Worm (Caenorhabditis elegans) whole organism, mixed stage, embryonic: Measurements from ENCODE around the gene erp-44.3.

ENCODE experiments used
- M03D4.4 ChIP-seq: sonication (generic microtip); optimal IDR thresholded peaks from 2 replicates; lab custom pipeline; 2017; ENCODE audit warnings: mild to moderate bottlenecking, missing genetic modification characterization, missing compliant biosample characterization
- ceh-39 ChIP-seq: fragments of 150-350 bp; optimal IDR thresholded peaks from 2 replicates; lab custom pipeline; 2014; ENCODE audit warnings: missing biosample characterization, missing genetic modification characterization
- ceh-43 ChIP-seq: fragments of 200-800 bp; sonication (Bioruptor generic); optimal IDR thresholded peaks from 2 replicates; lab custom pipeline; 2018; ENCODE audit warnings: mild to moderate bottlenecking, missing genetic modification characterization, moderate library complexity, missing compliant biosample characterization
- ceh-83 ChIP-seq: fragments of 200-800 bp; sonication (Bioruptor generic); optimal IDR thresholded peaks from 2 replicates; lab custom pipeline; 2018; ENCODE audit warnings: mild to moderate bottlenecking, missing genetic modification characterization, missing compliant biosample characterization
- ces-1 ChIP-seq: fragments of 150-350 bp; optimal IDR thresholded peaks from 2 replicates; lab custom pipeline; 2014; ENCODE audit warnings: missing biosample characterization, missing genetic modification reagents, missing genetic modification characterization
- cnd-1 ChIP-seq: fragments of 200-800 bp; sonication (Bioruptor generic); optimal IDR thresholded peaks from 2 replicates; lab custom pipeline; 2018; ENCODE audit warnings: mild to moderate bottlenecking, missing genetic modification characterization, missing compliant biosample characterization
- drap-1 ChIP-seq: fragments of 200-800 bp; sonication (Bioruptor generic); optimal IDR thresholded peaks from 3 replicates; lab custom pipeline; 2018; ENCODE audit warnings: mild to moderate bottlenecking, missing genetic modification characterization, missing compliant biosample characterization
- elt-3 ChIP-seq: fragments of 150-350 bp; optimal IDR thresholded peaks from 2 replicates; lab custom pipeline; 2014; ENCODE audit warnings: missing biosample characterization, missing genetic modification characterization
- ham-2 ChIP-seq: fragments of 200-800 bp; sonication (Bioruptor generic); optimal IDR thresholded peaks from 2 replicates; lab custom pipeline; 2018; ENCODE audit warnings: mild to moderate bottlenecking, missing genetic modification characterization, missing compliant biosample characterization
- hlh-1 ChIP-seq: fragments of 150-350 bp; optimal IDR thresholded peaks from 2 replicates; lab custom pipeline; 2014; ENCODE audit warnings: missing biosample characterization, missing genetic modification reagents, missing genetic modification characterization
- lin-13 ChIP-seq: fragments of 150-350 bp; optimal IDR thresholded peaks from 2 replicates; lab custom pipeline; 2014; ENCODE audit warnings: missing biosample characterization, missing genetic modification characterization
- lin-32 ChIP-seq: fragments of 200-800 bp; sonication (Bioruptor generic); optimal IDR thresholded peaks from 2 replicates; lab custom pipeline; 2018; ENCODE audit warnings: mild to moderate bottlenecking, missing genetic modification characterization, missing compliant biosample characterization
- lsy-2 ChIP-seq: fragments of 150-350 bp; optimal IDR thresholded peaks from 2 replicates; lab custom pipeline; 2014; ENCODE audit warnings: missing biosample characterization, missing genetic modification characterization
- mls-2 ChIP-seq: sonication (generic microtip); optimal IDR thresholded peaks from 2 replicates; lab custom pipeline; 2016; ENCODE audit warnings: mild to moderate bottlenecking, missing genetic modification characterization, moderate library complexity, missing compliant biosample characterization
- nhr-2 ChIP-seq: fragments of 150-350 bp; optimal IDR thresholded peaks from 2 replicates; lab custom pipeline; 2014; ENCODE audit warnings: missing biosample characterization, missing genetic modification characterization
- nhr-237 ChIP-seq: fragments of 150-350 bp; optimal IDR thresholded peaks from 2 replicates; lab custom pipeline; 2014; ENCODE audit warnings: missing biosample characterization, missing genetic modification characterization
- nhr-28 ChIP-seq: fragments of 150-350 bp; optimal IDR thresholded peaks from 2 replicates; lab custom pipeline; 2014; ENCODE audit warnings: missing biosample characterization, missing genetic modification characterization
- nhr-76 ChIP-seq: sonication (generic microtip); optimal IDR thresholded peaks from 2 replicates; lab custom pipeline; 2017; ENCODE audit warnings: missing biosample characterization, missing genetic modification characterization
- pha-4 ChIP-seq: fragments of 150-350 bp; optimal IDR thresholded peaks from 2 replicates; lab custom pipeline; 2018; ENCODE audit warnings: missing biosample characterization, missing genetic modification reagents, missing genetic modification characterization
- sem-2 ChIP-seq: fragments of 200-800 bp; sonication (Bioruptor generic); optimal IDR thresholded peaks from 2 replicates; lab custom pipeline; 2018; ENCODE audit warnings: mild to moderate bottlenecking, missing genetic modification characterization, missing compliant biosample characterization
- snpc-4 ChIP-seq: fragments of 150-350 bp; optimal IDR thresholded peaks from 2 replicates; lab custom pipeline; 2014; ENCODE audit warnings: missing biosample characterization, missing genetic modification characterization
- sptf-1 ChIP-seq: sonication (generic microtip); optimal IDR thresholded peaks from 2 replicates; lab custom pipeline; 2017; ENCODE audit warnings: mild to moderate bottlenecking, missing genetic modification characterization, moderate library complexity, missing compliant biosample characterization
- tbx-8 ChIP-seq: fragments of 200-800 bp; sonication (Bioruptor generic); optimal IDR thresholded peaks from 2 replicates; lab custom pipeline; 2018; ENCODE audit warnings: mild to moderate bottlenecking, missing genetic modification characterization, moderate library complexity, missing compliant biosample characterization
- unc-39 ChIP-seq: fragments of 150-350 bp; optimal IDR thresholded peaks from 2 replicates; lab custom pipeline; 2014; ENCODE audit warnings: missing biosample characterization, missing genetic modification characterization
- unc-62 ChIP-seq: fragments of 150-350 bp; optimal IDR thresholded peaks from 2 replicates; lab custom pipeline; 2014; ENCODE audit warnings: missing biosample characterization, missing genetic modification reagents, missing genetic modification characterization
- zip-8 ChIP-seq: fragments of 150-350 bp; optimal IDR thresholded peaks from 2 replicates; lab custom pipeline; 2014; ENCODE audit warnings: missing biosample characterization, missing genetic modification characterization

The erp-44.3 gene

ce11 chrIV:8112646-8113045 lies 9.8 kb upstream of the erp-44.3 start:
- no peak for TF ChIP-seq unc-62
- TF ChIP-seq sptf-1: no peak
- TF ChIP-seq ces-1 (GFP tag; lab: Kevin White, UChicago): peak; percentile 31
- no peak for TF ChIP-seq pha-4 (tag; lab: Kevin White, UChicago)

ce11 chrIV:8113161-8113560 lies 9.3 kb upstream of the erp-44.3 start, which contains the start of gene Y42H9AR.1:
TSS of gene Y42H9AR.1 (plus strand) at chrIV:8113393.
- peak; percentile 67 for TF ChIP-seq ces-1 (GFP tag; lab: Kevin White, UChicago)
- TF ChIP-seq lsy-2 (tag; lab: Kevin White, UChicago): peak; percentile 48
- no peak for TF ChIP-seq mls-2 (tag; lab: Kevin White, UChicago)
- no peak for TF ChIP-seq nhr-28

- no peak for TF ChIP-seq snpc-4 (tag; lab: Kevin White, UChicago)
These were observed 7.9 kb upstream of the erp-44.3 start for ce11 chrIV:8114535-8114934.

- TF ChIP-seq elt-3 (tag; lab: Kevin White, UChicago) (no peak), lin-13 (tag; lab: Kevin White, UChicago) (no peak), hlh-1 (no peak), cnd-1 (tag; lab: Kevin White, UChicago) (no peak), nhr-76 (tag; lab: Kevin White, UChicago) (no peak), pha-4 (tag; lab: Kevin White, UChicago) (no peak), drap-1 (GFP tag; lab: Kevin White, UChicago) (no peak), sptf-1 (no peak)
These were observed 7.0 kb upstream of the erp-44.3 start, which contains the start of gene irld-8 for ce11 chrIV:8115462-8115861. TSS of gene irld-8 (plus strand) at chrIV:8115762.

- TF ChIP-seq unc-39 (tag; lab: Kevin White, UChicago) (no peak), pha-4 (tag; lab: Kevin White, UChicago) (no peak), ceh-43 (GFP tag; lab: Kevin White, UChicago) (no peak), ces-1 (GFP tag; lab: Kevin White, UChicago) (no peak), sptf-1 (no peak), snpc-4 (tag; lab: Kevin White, UChicago) (no peak), lsy-2 (tag; lab: Kevin White, UChicago) (no peak), lin-32 (GFP tag; lab: Kevin White, UChicago) (no peak), nhr-76 (tag; lab: Kevin White, UChicago) (no peak), nhr-2 (tag; lab: Kevin White, UChicago) (no peak), ceh-83 (no peak)
These were observed 3.7 kb upstream of the erp-44.3 start, which contains the start of gene F42G8.8 for ce11 chrIV:8118790-8119189. TSS of gene F42G8.8 (plus strand) at chrIV:8119090.

ce11 chrIV:8126902-8127301 lies 4.5 kb downstream of the erp-44.3 start, which contains the start of gene ceph-41:
TSS of gene ceph-41 (plus strand) at chrIV:8127202.
- TF ChIP-seq nhr-2 (tag; lab: Kevin White, UChicago) (no peak), mls-2 (tag; lab: Kevin White, UChicago) (no peak), pha-4 (tag; lab: Kevin White, UChicago) (no peak), sem-2 (no peak), ceh-43 (GFP tag; lab: Kevin White, UChicago) (no peak), nhr-237 (tag; lab: Kevin White, UChicago) (no peak), M03D4.4 (tag; lab: Kevin White, UChicago) (no peak), lin-13 (tag; lab: Kevin White, UChicago) (no peak), drap-1 (GFP tag; lab: Kevin White, UChicago) (no peak), hlh-1 (no peak), lsy-2 (tag; lab: Kevin White, UChicago) (no peak), zip-8 (tag; lab: Kevin White, UChicago) (no peak), ham-2 (GFP tag; lab: Kevin White, UChicago) (no peak)

ce11 chrIV:8127430-8127829 lies 5.0 kb downstream of the erp-44.3 start:
- TF ChIP-seq snpc-4 (tag; lab: Kevin White, UChicago) (no peak), elt-3 (tag; lab: Kevin White, UChicago) (no peak), tbx-8 (GFP tag; lab: Kevin White, UChicago) (no peak), unc-39 (tag; lab: Kevin White, UChicago) (no peak), ceh-39 (tag; lab: Kevin White, UChicago) (no peak)
